Worm (Caenorhabditis elegans) whole organism, L2 larva: Measurements from ENCODE around the gene rpn-11.

Source experiments
- ZK546.5 ChIP-seq: sonication (generic microtip); optimal IDR thresholded peaks from 2 replicates; lab custom pipeline; 2017; ENCODE audit warnings: missing biosample characterization, missing genetic modification characterization
- crh-2 ChIP-seq: sonication (generic microtip); optimal IDR thresholded peaks from 2 replicates; lab custom pipeline; 2017; ENCODE audit warnings: missing biosample characterization, missing genetic modification characterization
- egl-27 ChIP-seq: sonication (generic microtip); optimal IDR thresholded peaks from 3 replicates; lab custom pipeline; 2017; ENCODE audit warnings: missing biosample characterization, missing genetic modification reagents, missing genetic modification characterization
- fos-1 ChIP-seq: fragments of 150-350 bp; optimal IDR thresholded peaks from 2 replicates; lab custom pipeline; 2014; ENCODE audit warnings: missing biosample characterization, missing genetic modification characterization
- lin-11 ChIP-seq: fragments of 150-350 bp; sonication (generic microtip); optimal IDR thresholded peaks from 2 replicates; lab custom pipeline; 2014; ENCODE audit warnings: missing biosample characterization, missing genetic modification characterization, inconsistent platforms, mixed read lengths
- lin-39 ChIP-seq: fragments of 150-350 bp; optimal IDR thresholded peaks from 2 replicates; lab custom pipeline; 2014; ENCODE audit warnings: missing biosample characterization, missing genetic modification reagents, missing genetic modification characterization
- nhr-12 ChIP-seq: fragments of 150-350 bp; optimal IDR thresholded peaks from 2 replicates; lab custom pipeline; 2014; ENCODE audit warnings: missing biosample characterization, missing genetic modification characterization
- ztf-1 ChIP-seq: fragments of 200-800 bp; sonication (Bioruptor generic); conservative IDR thresholded peaks from 2 replicates; pipeline ENCODE4 v1.3.6; 2022; ENCODE audit warnings: missing genetic modification characterization, missing compliant biosample characterization
- ztf-11 ChIP-seq: sonication (generic microtip); optimal IDR thresholded peaks from 2 replicates; lab custom pipeline; 2017; ENCODE audit warnings: missing biosample characterization, missing genetic modification characterization

DNA sequence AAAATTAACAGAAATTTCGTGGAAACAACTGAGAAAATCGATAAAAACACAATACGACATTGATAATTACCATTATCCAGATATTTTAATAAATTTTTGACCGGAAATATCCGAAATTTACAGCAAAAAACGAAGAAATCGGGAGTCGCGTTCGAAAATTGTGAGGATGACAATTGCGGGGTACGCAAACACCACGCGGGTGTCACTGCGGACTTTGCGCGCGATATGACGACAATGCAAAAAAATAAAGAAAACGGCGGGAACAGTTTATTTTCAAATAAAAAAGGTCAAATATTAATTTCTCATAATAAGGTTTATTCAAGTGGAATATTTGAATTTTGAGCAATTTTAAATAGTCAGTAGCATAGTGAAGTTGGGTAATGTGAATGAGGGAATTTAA, at the start of gene rpn-11:
- TF ChIP-seq nhr-12 (tag; lab: Kevin White, UChicago) (no peak), ztf-1 (GFP tag; lab: Robert Waterston, UW) (no peak), egl-27 (tag; lab: Kevin White, UChicago) (peak; percentile 10), crh-2 (tag; lab: Kevin White, UChicago) (peak; percentile 88), lin-11 (tag; lab: Kevin White, UChicago) (peak; percentile 74), lin-39 (no peak), ZK546.5 (tag; lab: Kevin White, UChicago) (peak; percentile 59), ztf-11 (tag; lab: Kevin White, UChicago) (no peak), fos-1 (tag; lab: Kevin White, UChicago) (peak; percentile 65)
